Worm (Caenorhabditis elegans): ENCODE data around the gene klp-6.

- TF ChIP-seq nhr-12 (tag; optimal IDR thresholded peaks at IDR 0.05), result no peak
- no peak for TF ChIP-seq daf-12 (tag; optimal IDR thresholded peaks at IDR 0.05)
- TF ChIP-seq zag-1 (tag; optimal IDR thresholded peaks at IDR 0.05), result no peak
- no peak for TF ChIP-seq pha-4 (tag; optimal IDR thresholded peaks at IDR 0.05)
- no peak for TF ChIP-seq mdl-1 (tag; optimal IDR thresholded peaks at IDR 0.05)
- TF ChIP-seq fos-1 (tag; optimal IDR thresholded peaks at IDR 0.05), result no peak
- no peak for TF ChIP-seq nhr-237 (tag; optimal IDR thresholded peaks at IDR 0.05)
- TF ChIP-seq ZK546.5 (tag; optimal IDR thresholded peaks at IDR 0.05), result no peak
- no peak for TF ChIP-seq egl-27 (tag; optimal IDR thresholded peaks at IDR 0.05)
Measured at ce11 chrIII:5021689-5022088, 9.0 kb upstream of the klp-6 start, which contains the start of gene R144.3.

Data from whole organism, L3 larva.